Worm (Caenorhabditis elegans) whole organism, L4/young adult: ENCODE results near the gene F22B5.4.

Experiments used
- dao-5 ChIP-seq: sonication (generic microtip); optimal IDR thresholded peaks from 2 replicates; lab custom pipeline; 2016; ENCODE audit warnings: missing genotype, missing genetic modification characterization, moderate library complexity, missing compliant biosample characterization
- him-1 ChIP-seq: sonication (generic microtip); optimal IDR thresholded peaks from 2 replicates; lab custom pipeline; 2016; ENCODE audit warnings: missing genotype, missing genetic modification reagents, missing genetic modification characterization, missing compliant biosample characterization

DNA sequence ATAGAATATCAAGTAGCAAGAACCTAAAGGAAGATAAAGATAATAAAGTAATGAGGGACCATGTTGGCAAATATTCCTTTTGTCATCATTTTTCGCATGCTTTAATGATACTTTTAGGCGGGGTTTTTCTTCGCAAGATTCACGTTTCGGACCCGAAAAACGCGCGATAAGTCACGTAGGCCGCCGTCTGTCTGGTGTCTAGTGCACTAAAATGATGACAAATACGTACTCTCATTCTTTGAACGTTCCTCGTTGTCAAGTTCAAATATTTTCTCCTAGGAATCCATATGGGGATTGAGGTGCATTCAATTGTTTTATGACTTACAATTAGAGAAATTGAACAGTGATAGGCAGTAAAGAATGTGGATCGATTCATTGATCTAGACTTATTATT is 34.3 kb downstream of the F22B5.4 start, which contains the start of gene taap-1:
- no peak for TF ChIP-seq him-1 (tag; lab: Kevin White, UChicago)
- TF ChIP-seq dao-5 (tag; lab: Kevin White, UChicago), result no peak
